Worm (Caenorhabditis elegans) whole organism, L1 larva: ENCODE results near the gene F09B12.3.

Experiments used
- aha-1 ChIP-seq: fragments of 150-350 bp; optimal IDR thresholded peaks from 2 replicates; lab custom pipeline; 2014; ENCODE audit warnings: missing biosample characterization, missing genetic modification characterization
- aly-2 ChIP-seq: fragments of 150-350 bp; optimal IDR thresholded peaks from 2 replicates; lab custom pipeline; 2014; ENCODE audit warnings: missing biosample characterization, missing genetic modification characterization
- ama-1 ChIP-seq: fragments of 150-350 bp; optimal IDR thresholded peaks from 2 replicates; lab custom pipeline; 2014
- blmp-1 ChIP-seq: fragments of 150-350 bp; optimal IDR thresholded peaks from 2 replicates; lab custom pipeline; 2014; ENCODE audit warnings: missing biosample characterization, missing genetic modification characterization
- ceh-82 ChIP-seq, 3 experiments: fragments of 150-350 bp in 1 of 3; sonication (generic microtip) in 2 of 3; optimal IDR thresholded peaks; 2 replicates each; lab custom pipeline; 2014 to 2017; ENCODE audit warnings: missing biosample characterization in 3 of 3, missing genetic modification characterization in 3 of 3
- ces-1 ChIP-seq: fragments of 150-350 bp; optimal IDR thresholded peaks from 2 replicates; lab custom pipeline; 2014; ENCODE audit warnings: missing biosample characterization, missing genetic modification reagents, missing genetic modification characterization
- dpl-1 ChIP-seq, 3 experiments: fragments of 150-350 bp in 2 of 3; sonication (generic microtip) in 1 of 3; optimal IDR thresholded peaks; 2 replicates each; lab custom pipeline; 2014 to 2017; ENCODE audit warnings: missing biosample characterization in 3 of 3, missing genetic modification characterization in 3 of 3, missing genetic modification reagents in 3 of 3
- efl-1 ChIP-seq, 4 experiments: fragments of 150-350 bp; optimal IDR thresholded peaks in 3 of 4; peaks in 1 of 4; 1 replicate in 1 of 4; 2 replicates in 3 of 4; lab custom pipeline; 2014; ENCODE audit warnings: missing biosample characterization in 2 of 4, missing genetic modification characterization in 2 of 4, missing genetic modification reagents in 2 of 4
- egl-13 ChIP-seq: sonication (generic microtip); optimal IDR thresholded peaks from 2 replicates; lab custom pipeline; 2016; ENCODE audit warnings: missing genotype, missing genetic modification reagents, missing genetic modification characterization, missing compliant biosample characterization
- elt-2 ChIP-seq: sonication (generic microtip); optimal IDR thresholded peaks from 2 replicates; lab custom pipeline; 2016; ENCODE audit warnings: missing genetic modification characterization, mild to moderate bottlenecking, inconsistent platforms, missing compliant biosample characterization, missing genetic modification reagents
- fkh-4 ChIP-seq: sonication (generic microtip); optimal IDR thresholded peaks from 2 replicates; lab custom pipeline; 2016; ENCODE audit warnings: missing compliant biosample characterization, missing genetic modification characterization, borderline replicate concordance
- fkh-8 ChIP-seq: sonication (generic microtip); optimal IDR thresholded peaks from 2 replicates; lab custom pipeline; 2016; ENCODE audit warnings: mild to moderate bottlenecking, missing genetic modification characterization, missing compliant biosample characterization
- fos-1 ChIP-seq: fragments of 150-350 bp; optimal IDR thresholded peaks from 2 replicates; lab custom pipeline; 2014; ENCODE audit warnings: missing biosample characterization, missing genetic modification characterization
- hlh-17 ChIP-seq: fragments of 200-800 bp; sonication (Bioruptor generic); optimal IDR thresholded peaks from 2 replicates; lab custom pipeline; 2018; ENCODE audit warnings: missing genetic modification characterization, mild to moderate bottlenecking, missing compliant biosample characterization, moderate library complexity, borderline replicate concordance
- isw-1 ChIP-seq: fragments of 200-800 bp; sonication (Bioruptor generic); IDR thresholded peaks from 2 replicates; pipeline ENCODE4 v1.3.6; 2022; ENCODE audit warnings: missing genetic modification characterization, missing compliant biosample characterization
- lin-13 ChIP-seq: fragments of 150-350 bp; optimal IDR thresholded peaks from 2 replicates; lab custom pipeline; 2014; ENCODE audit warnings: missing biosample characterization, missing genetic modification reagents, missing genetic modification characterization
- lin-14 ChIP-seq: fragments of 200-800 bp; sonication (Bioruptor generic); optimal IDR thresholded peaks from 2 replicates; lab custom pipeline; 2018; ENCODE audit warnings: mild to moderate bottlenecking, missing genetic modification characterization, moderate library complexity, missing compliant biosample characterization
- lir-3 ChIP-seq: sonication (generic microtip); optimal IDR thresholded peaks from 2 replicates; lab custom pipeline; 2016; ENCODE audit warnings: mild to moderate bottlenecking, missing genetic modification characterization, moderate library complexity, missing compliant biosample characterization; ENCODE audit not compliant: poor library complexity
- mab-9 ChIP-seq: fragments of 200-800 bp; sonication (Bioruptor generic); IDR thresholded peaks from 2 replicates; pipeline ENCODE4 v1.3.6; 2022; ENCODE audit warnings: missing genetic modification reagents, missing genetic modification characterization, missing compliant biosample characterization
- mep-1 ChIP-seq: fragments of 150-350 bp; optimal IDR thresholded peaks from 2 replicates; lab custom pipeline; 2014; ENCODE audit warnings: missing biosample characterization, missing genetic modification characterization
- nhr-19 ChIP-seq: fragments of 200-800 bp; sonication (Bioruptor generic); conservative IDR thresholded peaks from 2 replicates; pipeline ENCODE4 v1.3.6; 2022; ENCODE audit warnings: missing genetic modification characterization, missing compliant biosample characterization
- nhr-20 ChIP-seq: sonication (generic microtip); optimal IDR thresholded peaks from 2 replicates; lab custom pipeline; 2016; ENCODE audit warnings: mild to moderate bottlenecking, missing genetic modification characterization, missing compliant biosample characterization
- nhr-237 ChIP-seq: fragments of 150-350 bp; optimal IDR thresholded peaks from 2 replicates; lab custom pipeline; 2014; ENCODE audit warnings: missing biosample characterization, missing genetic modification characterization
- nhr-28 ChIP-seq: fragments of 150-350 bp; optimal IDR thresholded peaks from 2 replicates; lab custom pipeline; 2014; ENCODE audit warnings: missing biosample characterization, missing genetic modification characterization
- nhr-47 ChIP-seq: sonication (generic microtip); optimal IDR thresholded peaks from 2 replicates; lab custom pipeline; 2016; ENCODE audit warnings: mild to moderate bottlenecking, missing genetic modification characterization, moderate library complexity, missing compliant biosample characterization
- nhr-71 ChIP-seq: sonication (generic microtip); optimal IDR thresholded peaks from 2 replicates; lab custom pipeline; 2016; ENCODE audit warnings: mild to moderate bottlenecking, missing genetic modification characterization, moderate library complexity, missing compliant biosample characterization
- nhr-84 ChIP-seq: sonication (generic microtip); optimal IDR thresholded peaks from 2 replicates; lab custom pipeline; 2017; ENCODE audit warnings: missing biosample characterization, missing genetic modification characterization
- pax-3 ChIP-seq: fragments of 200-800 bp; sonication (Bioruptor generic); optimal IDR thresholded peaks from 2 replicates; lab custom pipeline; 2018; ENCODE audit warnings: mild to moderate bottlenecking, missing genetic modification characterization, moderate library complexity, missing compliant biosample characterization
- pqm-1 ChIP-seq: sonication (generic microtip); optimal IDR thresholded peaks from 3 replicates; lab custom pipeline; 2017; ENCODE audit warnings: missing biosample characterization, missing genetic modification characterization
- rnt-1 ChIP-seq: sonication (generic microtip); optimal IDR thresholded peaks from 2 replicates; lab custom pipeline; 2016; ENCODE audit warnings: mild to moderate bottlenecking, missing genetic modification characterization, moderate library complexity, missing compliant biosample characterization
- snu-23 ChIP-seq: sonication (generic microtip); optimal IDR thresholded peaks from 2 replicates; lab custom pipeline; 2016; ENCODE audit warnings: missing genetic modification characterization, missing compliant biosample characterization
- sptf-1 ChIP-seq: fragments of 150-350 bp; optimal IDR thresholded peaks from 2 replicates; lab custom pipeline; 2014; ENCODE audit warnings: missing biosample characterization, missing genetic modification characterization
- swsn-7 ChIP-seq: sonication (generic microtip); optimal IDR thresholded peaks from 2 replicates; lab custom pipeline; 2016; ENCODE audit warnings: missing genetic modification characterization, missing compliant biosample characterization
- tlp-1 ChIP-seq: fragments of 150-350 bp; optimal IDR thresholded peaks from 2 replicates; lab custom pipeline; 2014; ENCODE audit warnings: missing biosample characterization, missing genetic modification characterization
- unc-130 ChIP-seq: fragments of 150-350 bp; optimal IDR thresholded peaks from 2 replicates; lab custom pipeline; 2017; ENCODE audit warnings: missing biosample characterization, missing genetic modification characterization, inconsistent platforms
- unc-30 ChIP-seq: sonication (generic microtip); optimal IDR thresholded peaks from 2 replicates; lab custom pipeline; 2017; ENCODE audit warnings: missing biosample characterization, missing genetic modification characterization
- zag-1 ChIP-seq: fragments of 150-350 bp; optimal IDR thresholded peaks from 2 replicates; lab custom pipeline; 2014; ENCODE audit warnings: missing biosample characterization, missing genetic modification characterization

Gene F09B12.3

DNA sequence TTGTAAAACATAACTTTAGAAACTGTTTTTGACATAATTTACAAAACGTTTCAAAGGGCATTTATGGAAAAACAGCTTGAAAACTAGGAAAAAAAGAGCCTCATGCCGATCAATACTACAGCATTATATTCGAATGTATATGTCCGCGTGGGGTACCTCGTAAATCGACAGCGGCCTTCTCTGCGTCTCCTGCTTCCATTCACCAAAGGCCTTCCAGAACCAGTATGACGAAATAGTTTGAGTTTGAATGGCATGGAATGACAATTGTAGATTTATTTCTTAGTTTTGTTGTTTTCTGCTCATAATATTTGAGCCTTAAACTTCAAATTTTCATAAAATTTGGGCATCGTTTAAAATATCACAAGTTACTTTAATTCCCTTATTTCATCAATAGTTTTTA is 52.4 kb downstream of the F09B12.3 start (continued):
- TF ChIP-seq ceh-82 (tag; optimal IDR thresholded peaks at IDR 0.05; lab: Kevin White, UChicago), result peak in 1 of 3 experiments; percentile 1
- TF ChIP-seq nhr-71 (tag; lab: Kevin White, UChicago), result peak; percentile 15
- no peak for TF ChIP-seq zag-1
- no peak for TF ChIP-seq mab-9 (GFP tag; lab: Robert Waterston, UW)
- TF ChIP-seq sptf-1, result no peak
- TF ChIP-seq lin-13 (GFP tag; lab: Kevin White, UChicago), result no peak
- TF ChIP-seq fos-1 (tag; lab: Kevin White, UChicago), result no peak
- TF ChIP-seq nhr-19 (GFP tag; lab: Robert Waterston, UW), result no peak
- TF ChIP-seq dpl-1 (GFP tag; optimal IDR thresholded peaks at IDR 0.05; lab: Kevin White, UChicago), result no peak
- no peak for TF ChIP-seq isw-1
- no peak for TF ChIP-seq nhr-28 (tag; lab: Kevin White, UChicago)
- no peak for TF ChIP-seq ama-1 (lab: Kevin White, UChicago)
- no peak for TF ChIP-seq snu-23
- TF ChIP-seq tlp-1 (tag; lab: Kevin White, UChicago), result no peak
- TF ChIP-seq unc-30 (tag; lab: Kevin White, UChicago), result no peak
- peak; percentile 47 for TF ChIP-seq lin-14 (GFP tag; lab: Kevin White, UChicago)
- no peak for TF ChIP-seq nhr-20 (tag; lab: Kevin White, UChicago)
- TF ChIP-seq nhr-237 (tag; lab: Kevin White, UChicago), result no peak
- no peak for TF ChIP-seq fkh-4 (tag; lab: Kevin White, UChicago)
- TF ChIP-seq nhr-84, result no peak
- no peak for TF ChIP-seq nhr-47 (tag; lab: Kevin White, UChicago)
- no peak for TF ChIP-seq pqm-1 (tag; lab: Kevin White, UChicago)
- TF ChIP-seq unc-130, result no peak
- TF ChIP-seq aha-1 (tag; lab: Kevin White, UChicago), result no peak
- TF ChIP-seq mep-1 (tag; lab: Kevin White, UChicago), result peak; percentile 1
- TF ChIP-seq blmp-1 (tag; lab: Kevin White, UChicago), result no peak
- TF ChIP-seq elt-2, result no peak
- no peak for TF ChIP-seq ces-1 (GFP tag; lab: Kevin White, UChicago)
- peak; percentile 9 for TF ChIP-seq rnt-1 (tag; lab: Kevin White, UChicago)
- TF ChIP-seq swsn-7 (tag; lab: Kevin White, UChicago), result no peak
- no peak for TF ChIP-seq aly-2
- no peak for TF ChIP-seq fkh-8 (tag; lab: Kevin White, UChicago)
- TF ChIP-seq efl-1 (optimal IDR thresholded peaks at IDR 0.05; lab: Kevin White, UChicago), result no peak
- no peak for TF ChIP-seq efl-1 (GFP tag; optimal IDR thresholded peaks at IDR 0.05 in 1 of 2; lab: Kevin White, UChicago)
- no peak for TF ChIP-seq lir-3
- no peak for TF ChIP-seq pax-3 (tag; lab: Kevin White, UChicago)
- TF ChIP-seq egl-13 (tag; lab: Kevin White, UChicago), result no peak
- no peak for TF ChIP-seq hlh-17
- TF ChIP-seq, all 84 proteins: peak for 7
